Fruit fly (Drosophila melanogaster) whole organism: ENCODE data around the gene ldbr.

Source experiments
- CG8478 ChIP-seq: fragments of >200 bp; optimal IDR thresholded peaks from 2 replicates; lab custom pipeline; 2018; ENCODE audit warnings: inconsistent platforms
- Dll ChIP-seq: fragments of >200 bp; optimal IDR thresholded peaks from 2 replicates; lab custom pipeline; 2017
- pan ChIP-seq: fragments of >200 bp; optimal IDR thresholded peaks from 2 replicates; lab custom pipeline; 2017
- psq ChIP-seq: fragments of >200 bp; optimal IDR thresholded peaks from 2 replicates; lab custom pipeline; 2017

DNA sequence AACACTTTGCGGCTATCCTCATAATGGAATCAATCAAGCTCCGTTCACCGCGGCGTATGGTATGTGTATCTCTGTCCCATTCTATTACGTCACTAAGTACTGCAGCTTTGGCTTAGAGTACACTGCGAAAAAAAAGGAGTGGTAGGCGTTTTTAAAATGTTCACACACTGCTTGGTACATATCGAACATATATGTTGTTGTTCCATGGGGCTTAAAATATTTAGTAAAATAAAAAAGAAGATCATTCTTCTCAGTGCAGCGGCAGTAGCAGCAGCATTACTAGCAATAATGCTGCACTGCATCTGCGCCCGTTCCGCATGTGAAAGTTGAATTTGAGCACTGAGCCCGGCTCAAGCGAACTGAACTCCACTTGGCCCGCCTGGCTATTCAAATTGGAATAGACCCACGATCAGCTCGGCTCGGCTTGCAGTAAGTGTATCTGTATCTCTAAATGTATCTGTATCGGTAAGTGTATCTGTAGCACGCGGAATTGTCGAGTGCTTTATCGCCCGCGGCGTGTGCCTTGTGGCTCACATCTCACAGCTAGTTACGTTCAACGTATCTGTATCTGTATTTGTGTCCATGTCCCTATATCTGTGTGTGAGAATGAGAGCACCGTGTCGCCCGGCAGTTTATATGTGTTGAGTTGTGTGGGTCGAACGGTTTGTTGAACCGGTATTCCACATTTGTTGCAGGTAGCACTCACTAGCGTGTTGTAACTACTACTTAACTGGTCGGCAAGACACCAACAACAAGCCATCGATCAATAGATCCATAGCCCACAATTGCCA is 31.8 kb downstream of the ldbr start:
- TF ChIP-seq CG8478 (no peak), Dll (lab: Kevin White, UChicago) (no peak), pan (no peak), psq (lab: Kevin White, UChicago) (no peak)
